Fruit fly (Drosophila melanogaster) whole organism, prepupa: ENCODE data around the gene HIP-R.
A peak's percentile ranks its signal among the peaks of the same experiment; 100 is the strongest.

Source experiments
- Blimp-1 ChIP-seq: fragments of 200-800 bp; sonication (Bioruptor generic); optimal IDR thresholded peaks from 3 replicates; lab custom pipeline; 2017; ENCODE audit warnings: missing biosample characterization, missing genetic modification characterization, mild to moderate bottlenecking, moderate library complexity, missing genetic modification reagents
- CG10631 ChIP-seq: fragments of 200-800 bp; sonication (Bioruptor generic); optimal IDR thresholded peaks from 2 replicates; lab custom pipeline; 2016; ENCODE audit warnings: missing biosample characterization, missing genetic modification characterization
- CG11902 ChIP-seq: fragments of 200-800 bp; sonication (Bioruptor generic); optimal IDR thresholded peaks from 3 replicates; lab custom pipeline; 2016; ENCODE audit warnings: missing biosample characterization, missing genetic modification characterization
- CG15336 ChIP-seq: fragments of 200-800 bp; sonication (Bioruptor generic); IDR thresholded peaks from 2 replicates; pipeline ENCODE4 v1.3.6; 2022; ENCODE audit warnings: missing biosample characterization, missing genetic modification characterization
- CG6808 ChIP-seq: fragments of 200-800 bp; sonication (Bioruptor generic); optimal IDR thresholded peaks from 3 replicates; lab custom pipeline; 2017; ENCODE audit warnings: missing biosample characterization, missing genetic modification characterization, mild to moderate bottlenecking, moderate library complexity, missing genetic modification reagents
- CG8632 ChIP-seq: fragments of 200-800 bp; sonication (Bioruptor generic); optimal IDR thresholded peaks from 3 replicates; lab custom pipeline; 2016; ENCODE audit warnings: missing biosample characterization, missing genetic modification characterization
- Eip78C ChIP-seq: fragments of 200-800 bp; sonication (Bioruptor generic); peaks from one replicate; lab custom pipeline; 2016; ENCODE audit warnings: missing biosample characterization, missing genetic modification characterization
- Eip93F ChIP-seq: fragments of 200-800 bp; sonication (Bioruptor generic); optimal IDR thresholded peaks from 2 replicates; lab custom pipeline; 2016; ENCODE audit warnings: missing biosample characterization, mild to moderate bottlenecking, missing genetic modification characterization
- OdsH ChIP-seq: fragments of 200-800 bp; sonication (Bioruptor generic); optimal IDR thresholded peaks from 3 replicates; lab custom pipeline; 2016; ENCODE audit warnings: missing biosample characterization, missing genetic modification characterization
- dac ChIP-seq: fragments of 200-800 bp; sonication (Bioruptor generic); optimal IDR thresholded peaks from 2 replicates; lab custom pipeline; 2017; ENCODE audit warnings: missing biosample characterization, mild to moderate bottlenecking, missing genetic modification characterization
- eg ChIP-seq: fragments of 200-800 bp; sonication (Bioruptor generic); IDR thresholded peaks from 3 replicates; pipeline ENCODE4 v1.3.6; 2022; ENCODE audit warnings: missing biosample characterization, missing genetic modification characterization
- fkh ChIP-seq: fragments of 200-800 bp; sonication (Bioruptor generic); optimal IDR thresholded peaks from 3 replicates; lab custom pipeline; 2017; ENCODE audit warnings: missing biosample characterization, mild to moderate bottlenecking, missing genetic modification characterization, moderate library complexity
- pdm3 ChIP-seq: fragments of 200-800 bp; sonication (Bioruptor generic); optimal IDR thresholded peaks from 3 replicates; lab custom pipeline; 2016; ENCODE audit warnings: missing biosample characterization, missing genetic modification characterization

- TF ChIP-seq eg (GFP tag; lab: Robert Waterston, UW) (no peak), OdsH (GFP tag; lab: Kevin White, UChicago) (no peak), Eip93F (GFP tag; lab: Kevin White, UChicago) (no peak), Blimp-1 (no peak), CG11902 (no peak), dac (no peak), CG15336 (GFP tag; lab: Robert Waterston, UW) (no peak), fkh (GFP tag; lab: Kevin White, UChicago) (no peak), CG10631 (GFP tag; lab: Kevin White, UChicago) (no peak), CG6808 (GFP tag; lab: Kevin White, UChicago) (no peak), CG8632 (GFP tag; lab: Kevin White, UChicago) (no peak), pdm3 (no peak), Eip78C (GFP tag; lab: Kevin White, UChicago) (peak; percentile 70)
Measured at dm6 chrX:3772434-3772810, 17.3 kb upstream of the HIP-R start.
